Worm (Caenorhabditis elegans): ENCODE results near the gene W10G6.1.

The W10G6.1 gene

DNA sequence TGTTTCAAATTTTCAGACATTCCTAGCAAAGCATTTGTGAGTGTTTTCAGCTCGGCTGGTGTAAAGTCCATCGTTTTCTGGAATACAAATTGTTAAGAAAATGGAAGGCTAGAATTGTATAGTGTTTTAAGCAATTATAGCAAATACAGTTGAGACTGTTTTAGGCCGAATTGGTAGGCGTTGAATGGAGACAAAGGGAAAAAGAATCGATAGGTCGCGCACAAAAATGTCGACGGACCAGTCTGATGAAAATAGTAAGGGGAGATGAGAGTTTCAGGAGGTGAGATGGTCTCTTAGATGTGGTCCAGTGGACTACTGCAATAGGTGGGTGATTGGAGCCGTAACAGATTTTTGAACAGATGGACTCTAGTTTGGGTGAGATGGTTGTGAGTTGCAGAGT, 4.4 kb upstream of the W10G6.1 start:
- no peak for TF ChIP-seq unc-62 (GFP tag; optimal IDR thresholded peaks at IDR 0.05)

ce11 chrX:16243129-16243528, 1.9 kb upstream of the W10G6.1 start:
- TF ChIP-seq unc-62 (GFP tag; optimal IDR thresholded peaks at IDR 0.05) = no peak

DNA sequence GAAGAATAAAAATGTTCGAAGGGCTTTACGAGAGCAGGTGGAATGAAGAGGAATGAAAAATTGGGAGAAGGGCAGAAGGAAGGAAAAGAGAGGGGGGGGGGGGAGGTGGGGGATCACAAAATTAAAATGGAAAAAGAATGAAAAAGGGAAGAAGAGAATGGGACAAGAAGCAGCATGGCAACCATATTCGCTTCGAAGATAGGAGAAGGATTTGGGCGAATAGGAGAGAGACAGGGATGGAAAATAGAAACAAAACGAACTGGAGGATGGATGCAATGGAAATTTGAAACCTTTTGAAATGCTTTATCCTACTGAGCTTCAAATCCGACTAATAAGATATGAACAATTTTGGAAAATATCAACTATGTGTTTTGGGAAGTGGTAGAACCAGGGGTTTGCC, 5.7 kb downstream of the W10G6.1 start, which contains the start of gene W10G6.6:
TSS of gene W10G6.6 (minus strand) at position 101 of the 400 bp plus-strand sequence.
- TF ChIP-seq unc-62 (GFP tag; optimal IDR thresholded peaks at IDR 0.05) = no peak

ce11 chrX:16258503-16258902, 13.5 kb downstream of the W10G6.1 start:
- no peak for TF ChIP-seq unc-62 (GFP tag; optimal IDR thresholded peaks at IDR 0.05)

ce11 chrX:16260077-16260476, 15.1 kb downstream of the W10G6.1 start:
- TF ChIP-seq unc-62 (GFP tag; optimal IDR thresholded peaks at IDR 0.05) = no peak

ce11 chrX:16261993-16262392, 17.0 kb downstream of the W10G6.1 start, which contains the start of gene sgk-1:
Gene sgk-1, minus strand, starts transcription at chrX:16262122.
- TF ChIP-seq unc-62 (GFP tag; optimal IDR thresholded peaks at IDR 0.05) = no peak

ce11 chrX:16263287-16263686, 18.3 kb downstream of the W10G6.1 start:
- no peak for TF ChIP-seq unc-62 (GFP tag; optimal IDR thresholded peaks at IDR 0.05)

ce11 chrX:16265636-16266384, 20.8 kb downstream of the W10G6.1 start, which contains the start of gene mua-6:
Gene mua-6, minus strand, starts transcription at chrX:16265686.
- no peak for TF ChIP-seq unc-62 (GFP tag; optimal IDR thresholded peaks at IDR 0.05)

ce11 chrX:16269969-16270368, 25.0 kb downstream of the W10G6.1 start, which contains the start of gene ifa-3:
Gene ifa-3, minus strand, starts transcription at chrX:16270069.
- no peak for TF ChIP-seq unc-62 (GFP tag; optimal IDR thresholded peaks at IDR 0.05)

DNA sequence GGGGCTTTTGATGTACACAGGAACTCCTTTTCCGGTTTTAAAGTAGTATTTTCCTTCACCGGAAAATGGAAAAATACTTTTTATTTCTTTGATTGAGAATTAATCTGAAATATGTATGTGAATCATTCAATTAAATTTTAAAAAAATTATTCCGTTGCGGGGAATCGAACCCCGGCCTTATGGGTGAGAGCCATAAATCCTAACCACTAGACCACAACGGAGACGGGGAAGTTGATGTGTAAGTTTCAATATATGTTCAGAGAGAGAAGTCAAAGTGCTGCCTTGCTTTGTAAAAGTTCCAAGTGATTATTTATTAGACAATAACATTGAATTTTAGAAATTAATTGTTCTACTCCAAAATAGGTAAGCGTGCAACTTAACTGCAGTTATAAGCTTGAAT, 26.2 kb downstream of the W10G6.1 start:
- TF ChIP-seq unc-62 (GFP tag; optimal IDR thresholded peaks at IDR 0.05) = no peak

DNA sequence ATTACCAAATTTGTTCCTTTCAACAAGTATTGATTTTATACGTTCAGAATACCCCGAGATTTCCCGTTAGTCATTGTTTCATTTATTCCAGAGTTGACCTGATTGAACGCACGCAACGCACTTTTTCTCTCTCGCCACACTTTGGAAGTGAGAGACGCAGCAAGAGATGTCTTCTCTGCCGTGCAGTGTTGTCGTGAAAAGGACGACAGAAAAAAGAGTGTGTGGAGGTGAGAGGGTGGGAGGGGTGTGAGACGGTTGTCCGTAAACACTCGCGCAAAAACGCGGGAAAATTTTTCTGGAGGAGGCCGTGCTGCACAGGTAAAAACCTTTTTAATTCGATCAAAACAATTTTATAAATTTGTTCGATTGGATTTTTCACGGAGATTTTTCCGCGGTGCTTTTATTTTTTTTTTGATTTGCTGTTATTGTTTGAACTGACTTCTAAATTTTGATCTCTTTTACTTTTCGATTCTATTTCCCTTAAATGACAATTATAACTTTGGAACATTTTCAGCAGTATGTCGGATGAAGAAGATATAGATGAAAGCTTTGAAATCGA, 30.3 kb downstream of the W10G6.1 start, which contains the start of gene sdc-1:
TSS of gene sdc-1 (plus strand) at position 509 of the 559 bp plus-strand sequence.
- no peak for TF ChIP-seq unc-62 (GFP tag; optimal IDR thresholded peaks at IDR 0.05)

DNA sequence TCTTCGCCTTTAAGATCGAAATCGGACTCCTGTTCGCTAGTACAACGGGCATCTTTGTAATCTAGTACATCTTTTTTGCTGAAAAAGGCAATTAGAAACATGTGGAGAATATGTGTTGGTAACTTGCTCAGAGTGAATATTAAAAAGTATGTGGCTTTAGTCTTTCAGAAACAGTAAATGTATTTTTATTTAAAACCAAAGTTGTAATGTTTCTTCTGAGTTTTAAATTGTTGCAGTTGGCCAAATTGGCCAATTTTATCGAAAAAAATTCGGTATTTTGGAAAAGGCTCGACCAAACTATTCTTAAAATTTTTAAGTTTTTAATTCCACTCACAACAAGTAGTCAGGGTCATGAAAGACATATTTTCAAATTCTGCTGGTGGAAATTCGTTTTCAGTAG, 38.1 kb downstream of the W10G6.1 start, which contains the start of gene F52E10.2:
TSS of gene F52E10.2 (minus strand) at position 101 of the 400 bp plus-strand sequence.
- TF ChIP-seq unc-62 (GFP tag; optimal IDR thresholded peaks at IDR 0.05) = no peak

- TF ChIP-seq unc-62 (GFP tag; optimal IDR thresholded peaks at IDR 0.05) = no peak
Observed at ce11 chrX:16285151-16285550, 40.2 kb downstream of the W10G6.1 start.

DNA sequence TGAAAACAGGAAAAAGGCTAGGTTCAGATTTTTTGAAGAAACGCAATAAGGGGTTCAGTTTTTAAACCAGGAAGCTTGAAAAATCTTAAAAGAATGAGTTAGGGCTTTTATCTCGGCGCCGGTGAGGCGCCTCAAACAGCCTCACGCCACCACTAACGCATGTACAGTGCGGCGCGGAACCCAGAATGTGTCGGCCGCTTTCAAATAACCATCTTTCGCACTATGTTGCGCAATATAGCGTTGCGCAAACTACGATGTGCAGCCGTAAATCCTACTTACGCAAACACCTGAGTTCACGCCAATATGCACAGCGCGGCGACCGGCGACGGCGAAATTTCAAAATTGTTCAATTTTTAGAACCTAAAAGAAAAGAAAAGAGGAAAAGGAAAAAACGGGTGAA, 44.6 kb downstream of the W10G6.1 start:
- no peak for TF ChIP-seq unc-62 (GFP tag; optimal IDR thresholded peaks at IDR 0.05)

ce11 chrX:16290536-16290935, 45.5 kb downstream of the W10G6.1 start:
- TF ChIP-seq unc-62 (GFP tag; optimal IDR thresholded peaks at IDR 0.05) = no peak

DNA sequence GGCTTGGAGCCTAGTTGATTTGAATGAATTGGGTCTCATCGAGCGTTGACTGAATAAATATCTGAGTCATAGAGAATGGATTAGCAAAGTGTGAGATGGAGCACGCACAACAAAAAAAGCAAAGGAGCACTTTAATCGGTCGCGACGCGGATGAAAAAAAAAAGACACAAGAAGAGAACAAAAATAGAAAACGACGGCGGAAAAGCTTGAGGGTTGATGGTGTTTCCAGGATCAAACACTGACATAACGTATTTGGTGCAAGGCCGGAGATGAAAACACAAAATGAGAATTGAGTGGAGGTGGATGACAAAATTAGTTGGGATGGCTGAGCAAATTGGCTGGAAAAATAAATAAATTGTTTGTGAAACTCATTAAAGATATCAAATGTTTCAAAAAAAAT, 47.9 kb downstream of the W10G6.1 start, which contains the start of gene F52E10.4:
TSS of gene F52E10.4 (minus strand) at position 101 of the 400 bp plus-strand sequence.
- TF ChIP-seq unc-62 (GFP tag; optimal IDR thresholded peaks at IDR 0.05) = no peak
